Worm (Caenorhabditis elegans) whole organism, late embryonic: ENCODE measurements around the gene T17A3.12.

Experiments used
- fkh-10 ChIP-seq: fragments of 150-350 bp; optimal IDR thresholded peaks from 2 replicates; lab custom pipeline; 2014; ENCODE audit warnings: missing biosample characterization, missing genetic modification reagents, missing genetic modification characterization
- ztf-16 ChIP-seq: sonication (generic microtip); optimal IDR thresholded peaks from 2 replicates; lab custom pipeline; 2017; ENCODE audit warnings: missing genetic modification characterization, missing compliant biosample characterization

ce11 chrIII:169478-169877 lies 24.5 kb upstream of the T17A3.12 start, which contains the start of gene F40G9.18:
- TF ChIP-seq fkh-10 (GFP tag; lab: Kevin White, UChicago) (no peak), ztf-16 (tag; lab: Kevin White, UChicago) (no peak)
